Worm (Caenorhabditis elegans) whole organism, L4 larva: ENCODE data around the gene copg-1.

Experiments used
- D1046.2 ChIP-seq: fragments of 200-800 bp; sonication (Bioruptor generic); IDR thresholded peaks from 2 replicates; pipeline ENCODE4 v1.3.6; 2022; ENCODE audit warnings: missing genetic modification characterization, missing compliant biosample characterization
- F10B5.3 ChIP-seq: sonication (generic microtip); optimal IDR thresholded peaks from 2 replicates; lab custom pipeline; 2016; ENCODE audit warnings: mild to moderate bottlenecking, missing genetic modification characterization, missing compliant biosample characterization
- F37D6.2 ChIP-seq: sonication (generic microtip); optimal IDR thresholded peaks from 2 replicates; lab custom pipeline; 2016; ENCODE audit warnings: mild to moderate bottlenecking, missing genetic modification characterization, missing compliant biosample characterization
- F44E2.7 ChIP-seq: fragments of 200-800 bp; sonication (Bioruptor generic); IDR thresholded peaks from 2 replicates; pipeline ENCODE4 v2.1.2; 2022; ENCODE audit warnings: missing genetic modification characterization, missing compliant biosample characterization
- R02D3.7 ChIP-seq: fragments of 150-350 bp; sonication (generic microtip); optimal IDR thresholded peaks from 3 replicates; lab custom pipeline; 2014; ENCODE audit warnings: missing biosample characterization, missing genetic modification characterization
- T26A8.4 ChIP-seq: fragments of 200-800 bp; sonication (Bioruptor generic); IDR thresholded peaks from 2 replicates; pipeline ENCODE4 v1.3.6; 2022; ENCODE audit warnings: missing genetic modification characterization, missing compliant biosample characterization
- Y48G9A.11 ChIP-seq: fragments of 200-800 bp; sonication (Bioruptor generic); IDR thresholded peaks from 2 replicates; pipeline ENCODE4 v1.3.6; 2022; ENCODE audit warnings: missing genetic modification reagents, missing genetic modification characterization, missing compliant biosample characterization
- Y5F2A.4 ChIP-seq: fragments of 200-800 bp; sonication (Bioruptor generic); optimal IDR thresholded peaks from 2 replicates; lab custom pipeline; 2018; ENCODE audit warnings: mild to moderate bottlenecking, missing genetic modification characterization, missing compliant biosample characterization
- ZK337.2 ChIP-seq: fragments of 200-800 bp; sonication (Bioruptor generic); IDR thresholded peaks from 2 replicates; pipeline ENCODE4 v1.3.6; 2022; ENCODE audit warnings: missing genetic modification reagents, missing genetic modification characterization, missing compliant biosample characterization
- ZK546.5 ChIP-seq, 2 experiments: sonication (generic microtip); optimal IDR thresholded peaks; 2 replicates each; lab custom pipeline; 2017; ENCODE audit warnings: missing biosample characterization in 2 of 2, missing genetic modification characterization in 2 of 2
- aha-1 ChIP-seq: fragments of 150-350 bp; peaks from one replicate; lab custom pipeline; 2014; ENCODE audit warnings: missing biosample characterization, missing genetic modification characterization
- ama-1 ChIP-seq: fragments of 150-350 bp; optimal IDR thresholded peaks from 2 replicates; lab custom pipeline; 2014; ENCODE audit warnings: inconsistent platforms, mixed read lengths
- ceh-20 ChIP-seq: fragments of 200-800 bp; sonication (Bioruptor generic); IDR thresholded peaks from 2 replicates; pipeline ENCODE4 v1.3.6; 2022; ENCODE audit warnings: missing genetic modification reagents, missing genetic modification characterization, missing compliant biosample characterization
- ceh-28 ChIP-seq: fragments of 150-350 bp; optimal IDR thresholded peaks from 2 replicates; lab custom pipeline; 2014; ENCODE audit warnings: missing biosample characterization, missing genetic modification reagents, missing genetic modification characterization
- ceh-62 ChIP-seq: sonication (generic microtip); optimal IDR thresholded peaks from 2 replicates; lab custom pipeline; 2017; ENCODE audit warnings: missing biosample characterization, missing genetic modification characterization
- ceh-82 ChIP-seq: sonication (generic microtip); optimal IDR thresholded peaks from 2 replicates; lab custom pipeline; 2017; ENCODE audit warnings: missing biosample characterization, missing genetic modification characterization
- ces-1 ChIP-seq: fragments of 150-350 bp; sonication (generic microtip); optimal IDR thresholded peaks from 4 replicates; lab custom pipeline; 2014; ENCODE audit warnings: missing biosample characterization, missing genetic modification reagents, missing genetic modification characterization
- ctbp-1 ChIP-seq: fragments of 200-800 bp; sonication (Bioruptor generic); IDR thresholded peaks from 2 replicates; pipeline ENCODE4 v1.3.6; 2022; ENCODE audit warnings: missing genetic modification reagents, missing genetic modification characterization, missing compliant biosample characterization
- daf-16 ChIP-seq, 3 experiments: sonication (generic microtip); optimal IDR thresholded peaks; 2 replicates each; lab custom pipeline; 2016 to 2017; ENCODE audit warnings: missing genetic modification characterization in 3 of 3, missing genetic modification reagents in 3 of 3, mild to moderate bottlenecking in 2 of 3, missing compliant biosample characterization in 2 of 3, missing biosample characterization in 1 of 3, moderate library complexity in 1 of 3
- daf-8 ChIP-seq: fragments of 200-800 bp; sonication (Bioruptor generic); IDR thresholded peaks from 2 replicates; pipeline ENCODE4 v1.3.6; 2022; ENCODE audit warnings: missing genetic modification characterization, missing compliant biosample characterization
- dmd-6 ChIP-seq: fragments of 200-800 bp; sonication (Bioruptor generic); IDR thresholded peaks from 2 replicates; pipeline ENCODE4 v1.3.6; 2022; ENCODE audit warnings: missing genetic modification reagents, missing genetic modification characterization, missing compliant biosample characterization
- egl-27 ChIP-seq: sonication (generic microtip); optimal IDR thresholded peaks from 3 replicates; lab custom pipeline; 2017; ENCODE audit warnings: missing biosample characterization, missing genetic modification reagents, missing genetic modification characterization
- egl-43 ChIP-seq: fragments of 200-800 bp; sonication (Bioruptor generic); IDR thresholded peaks from 2 replicates; pipeline ENCODE4 v1.3.6; 2022; ENCODE audit warnings: missing genetic modification reagents, missing genetic modification characterization, missing compliant biosample characterization
- gei-8 ChIP-seq: fragments of 200-800 bp; sonication (Bioruptor generic); optimal IDR thresholded peaks from 2 replicates; lab custom pipeline; 2018; ENCODE audit warnings: mild to moderate bottlenecking, missing genetic modification characterization, missing compliant biosample characterization
- hif-1 ChIP-seq, 2 experiments: sonication (generic microtip); optimal IDR thresholded peaks; 2 replicates each; lab custom pipeline; 2016 to 2017; ENCODE audit warnings: missing compliant biosample characterization in 2 of 2, missing genetic modification characterization in 2 of 2, missing genetic modification reagents in 2 of 2, missing genotype in 2 of 2, mild to moderate bottlenecking in 1 of 2
- hlh-11 ChIP-seq: fragments of 200-800 bp; sonication (Bioruptor generic); optimal IDR thresholded peaks from 2 replicates; lab custom pipeline; 2018; ENCODE audit warnings: mild to moderate bottlenecking, missing genetic modification characterization, missing compliant biosample characterization
- hlh-30 ChIP-seq: sonication (generic microtip); optimal IDR thresholded peaks from 2 replicates; lab custom pipeline; 2017; ENCODE audit warnings: antibody characterized with exemption, mild to moderate bottlenecking, missing genetic modification characterization, missing compliant biosample characterization; ENCODE audit not compliant: insufficient read depth
- hmg-1.1 ChIP-seq: fragments of 200-800 bp; sonication (Bioruptor generic); IDR thresholded peaks from 2 replicates; pipeline ENCODE4 v1.3.6; 2022; ENCODE audit warnings: missing genetic modification reagents, missing genetic modification characterization, missing compliant biosample characterization
- jun-1 ChIP-seq: fragments of 150-350 bp; optimal IDR thresholded peaks from 2 replicates; lab custom pipeline; 2014; ENCODE audit warnings: missing biosample characterization, missing genetic modification reagents, missing genetic modification characterization
- lin-15B ChIP-seq: fragments of 150-350 bp; sonication (generic microtip); optimal IDR thresholded peaks from 3 replicates; lab custom pipeline; 2014; ENCODE audit warnings: missing biosample characterization, missing genetic modification characterization
- lin-38 ChIP-seq: fragments of 200-800 bp; sonication (Bioruptor generic); IDR thresholded peaks from 2 replicates; pipeline ENCODE4 v1.3.6; 2022; ENCODE audit warnings: missing genetic modification reagents, missing genetic modification characterization, missing compliant biosample characterization
- lir-3 ChIP-seq: sonication (generic microtip); optimal IDR thresholded peaks from 2 replicates; lab custom pipeline; 2016; ENCODE audit warnings: mild to moderate bottlenecking, missing genetic modification characterization, missing compliant biosample characterization
- madf-5 ChIP-seq, 2 experiments: fragments of 200-800 bp; sonication (Bioruptor generic); IDR thresholded peaks; 2 replicates each; pipeline ENCODE4 v1.3.6; 2022; ENCODE audit warnings: missing compliant biosample characterization in 2 of 2, missing genetic modification characterization in 2 of 2
- mep-1 ChIP-seq: fragments of 150-350 bp; sonication (generic microtip); optimal IDR thresholded peaks from 3 replicates; lab custom pipeline; 2014; ENCODE audit warnings: missing biosample characterization, missing genetic modification characterization
- mxl-2 ChIP-seq: fragments of 200-800 bp; sonication (Bioruptor generic); conservative IDR thresholded peaks from 2 replicates; pipeline ENCODE4 v1.3.6; 2022; ENCODE audit warnings: missing genetic modification reagents, missing genetic modification characterization, missing compliant biosample characterization
- nhr-10 ChIP-seq: fragments of 150-350 bp; optimal IDR thresholded peaks from 2 replicates; lab custom pipeline; 2014; ENCODE audit warnings: missing biosample characterization, missing genetic modification characterization
- nhr-111 ChIP-seq: fragments of 200-800 bp; sonication (Bioruptor generic); optimal IDR thresholded peaks from 2 replicates; lab custom pipeline; 2018; ENCODE audit warnings: mild to moderate bottlenecking, missing genetic modification characterization, missing compliant biosample characterization
- nhr-25 ChIP-seq: sonication (generic microtip); optimal IDR thresholded peaks from 2 replicates; lab custom pipeline; 2017; ENCODE audit warnings: missing genetic modification characterization, mild to moderate bottlenecking, missing compliant biosample characterization, antibody characterized with exemption, moderate library complexity, borderline replicate concordance; ENCODE audit not compliant: insufficient read depth
- nhr-28 ChIP-seq: fragments of 150-350 bp; optimal IDR thresholded peaks from 2 replicates; lab custom pipeline; 2014; ENCODE audit warnings: missing biosample characterization, missing genetic modification characterization
- nhr-41 ChIP-seq: fragments of 200-800 bp; sonication (Bioruptor generic); IDR thresholded peaks from 2 replicates; pipeline ENCODE4 v1.3.6; 2022; ENCODE audit warnings: missing genetic modification reagents, missing genetic modification characterization, missing compliant biosample characterization
- nhr-42 ChIP-seq: fragments of 200-800 bp; sonication (Bioruptor generic); IDR thresholded peaks from 2 replicates; pipeline ENCODE4 v1.3.6; 2022; ENCODE audit warnings: missing genetic modification characterization, missing compliant biosample characterization
- nhr-48 ChIP-seq: sonication (generic microtip); optimal IDR thresholded peaks from 2 replicates; lab custom pipeline; 2016; ENCODE audit warnings: mild to moderate bottlenecking, missing genetic modification characterization, missing compliant biosample characterization
- nhr-76 ChIP-seq: fragments of 150-350 bp; optimal IDR thresholded peaks from 2 replicates; lab custom pipeline; 2014; ENCODE audit warnings: missing biosample characterization, missing genetic modification characterization
- pqm-1 ChIP-seq: sonication (generic microtip); optimal IDR thresholded peaks from 2 replicates; lab custom pipeline; 2017; ENCODE audit warnings: missing biosample characterization, missing genetic modification characterization
- rbr-2 ChIP-seq: sonication (generic microtip); optimal IDR thresholded peaks from 2 replicates; lab custom pipeline; 2016; ENCODE audit warnings: missing genotype, missing genetic modification characterization, missing compliant biosample characterization
- snpc-1.2 ChIP-seq: fragments of 200-800 bp; sonication (Bioruptor generic); IDR thresholded peaks from 2 replicates; pipeline ENCODE4 v1.3.6; 2022; ENCODE audit warnings: missing genetic modification reagents, missing genetic modification characterization, missing compliant biosample characterization
- tra-1 ChIP-seq: fragments of 200-800 bp; sonication (Bioruptor generic); IDR thresholded peaks from 2 replicates; pipeline ENCODE4 v1.3.6; 2022; ENCODE audit warnings: missing genetic modification reagents, missing genetic modification characterization, missing compliant biosample characterization
- unc-39 ChIP-seq: sonication (generic microtip); optimal IDR thresholded peaks from 2 replicates; lab custom pipeline; 2017; ENCODE audit warnings: missing biosample characterization, missing genetic modification characterization
- zag-1 ChIP-seq: fragments of 150-350 bp; optimal IDR thresholded peaks from 2 replicates; lab custom pipeline; 2014; ENCODE audit warnings: missing biosample characterization, missing genetic modification characterization
- zfp-2 ChIP-seq: sonication (generic microtip); optimal IDR thresholded peaks from 2 replicates; lab custom pipeline; 2016; ENCODE audit warnings: mild to moderate bottlenecking, missing genetic modification characterization, missing compliant biosample characterization
- zfp-3 ChIP-seq: fragments of 200-800 bp; sonication (Bioruptor generic); conservative IDR thresholded peaks from 2 replicates; pipeline ENCODE4 v1.3.6; 2022; ENCODE audit warnings: missing genetic modification reagents, missing genetic modification characterization, missing compliant biosample characterization
- zip-11 ChIP-seq: fragments of 200-800 bp; sonication (Bioruptor generic); IDR thresholded peaks from 2 replicates; pipeline ENCODE4 v1.3.6; 2022; ENCODE audit warnings: missing genetic modification characterization, missing compliant biosample characterization

copg-1 gene

ce11 chrIV:10176252-10176730, 24.5 kb downstream of the copg-1 start, which contains the start of gene rack-1 (continued):
- peak; percentile 12 for TF ChIP-seq hlh-30
- peak; percentile 44 for TF ChIP-seq nhr-28 (tag; lab: Kevin White, UChicago)
- no peak for TF ChIP-seq tra-1 (GFP tag; lab: Robert Waterston, UW)
- no peak for TF ChIP-seq unc-39 (tag; lab: Kevin White, UChicago)
- TF ChIP-seq hlh-11 (tag; lab: Kevin White, UChicago), result peak; percentile 48
- no peak for TF ChIP-seq zfp-2 (tag; lab: Kevin White, UChicago)
- no peak for TF ChIP-seq ceh-28 (tag; lab: Kevin White, UChicago)
- no peak for TF ChIP-seq F37D6.2 (tag; lab: Kevin White, UChicago)
- no peak for TF ChIP-seq gei-8
- peak; percentile 65 for TF ChIP-seq mep-1
- no peak for TF ChIP-seq ctbp-1 (GFP tag; lab: Robert Waterston, UW)
- no peak for TF ChIP-seq F44E2.7 (GFP tag; lab: Robert Waterston, UW)
- no peak for TF ChIP-seq zip-11
- no peak for TF ChIP-seq nhr-48 (tag; lab: Kevin White, UChicago)
- TF ChIP-seq daf-8 (GFP tag; lab: Robert Waterston, UW), result no peak
- TF ChIP-seq snpc-1.2 (GFP tag; lab: Robert Waterston, UW), result no peak
- no peak for TF ChIP-seq ZK546.5 (tag; optimal IDR thresholded peaks at IDR 0.05; lab: Kevin White, UChicago)
- no peak for TF ChIP-seq egl-27 (tag; lab: Kevin White, UChicago)
- TF ChIP-seq pqm-1 (tag; lab: Kevin White, UChicago), result no peak
- TF ChIP-seq nhr-10 (tag; lab: Kevin White, UChicago), result no peak
- TF ChIP-seq lin-15B, result no peak
- TF ChIP-seq D1046.2, result no peak
- TF ChIP-seq aha-1 (tag; lab: Kevin White, UChicago), result peak; percentile 54
- no peak for TF ChIP-seq jun-1 (tag; lab: Kevin White, UChicago)
- TF ChIP-seq egl-43, result no peak
- TF ChIP-seq ama-1 (lab: Kevin White, UChicago), result no peak
- no peak for TF ChIP-seq Y5F2A.4
- TF ChIP-seq daf-16 (GFP tag; optimal IDR thresholded peaks at IDR 0.05; lab: Kevin White, UChicago), result no peak
- TF ChIP-seq daf-16 (tag; optimal IDR thresholded peaks at IDR 0.05; lab: Kevin White, UChicago), result peak; percentile 38
- no peak for TF ChIP-seq F10B5.3
- TF ChIP-seq madf-5 (GFP tag; IDR thresholded peaks at IDR 0.05; lab: Robert Waterston, UW), result no peak
- TF ChIP-seq nhr-76 (tag; lab: Kevin White, UChicago), result no peak
- no peak for TF ChIP-seq ceh-62
- no peak for TF ChIP-seq ZK337.2 (GFP tag; lab: Robert Waterston, UW)
- peak; percentile 49 for TF ChIP-seq hmg-1.1 (GFP tag; lab: Robert Waterston, UW)
- no peak for TF ChIP-seq Y48G9A.11 (GFP tag; lab: Robert Waterston, UW)
- TF ChIP-seq nhr-42 (GFP tag; lab: Robert Waterston, UW), result no peak
- no peak; the same call in 1 of the 2 replicates for TF ChIP-seq dmd-6 (GFP tag; lab: Robert Waterston, UW)
- no peak for TF ChIP-seq R02D3.7 (tag; lab: Kevin White, UChicago)
- peak in 1 of 2 experiments; percentile 18 for TF ChIP-seq hif-1 (tag; optimal IDR thresholded peaks at IDR 0.05; lab: Kevin White, UChicago)
- TF ChIP-seq T26A8.4 (GFP tag; lab: Robert Waterston, UW), result no peak
- no peak for TF ChIP-seq lir-3 (tag; lab: Kevin White, UChicago)
- no peak for TF ChIP-seq nhr-41 (GFP tag; lab: Robert Waterston, UW)
- TF ChIP-seq zag-1 (tag; lab: Kevin White, UChicago), result no peak
- peak; percentile 39 for TF ChIP-seq rbr-2 (tag; lab: Kevin White, UChicago)
- no peak for TF ChIP-seq nhr-25
- no peak for TF ChIP-seq zfp-3 (GFP tag; lab: Robert Waterston, UW)
- TF ChIP-seq ces-1 (GFP tag; lab: Kevin White, UChicago), result no peak
- TF ChIP-seq ceh-20, result no peak
- TF ChIP-seq ceh-82 (tag; lab: Kevin White, UChicago), result no peak
- no peak for TF ChIP-seq mxl-2
- peak; percentile 51 for TF ChIP-seq lin-38 (GFP tag; lab: Robert Waterston, UW)
- TF ChIP-seq nhr-111 (GFP tag; lab: Kevin White, UChicago), result no peak
